Worm (Caenorhabditis elegans) whole organism, L1 larva: Measurements from ENCODE around the gene chst-1.

ENCODE experiments used
- C16A3.4 ChIP-seq: fragments of 150-350 bp; optimal IDR thresholded peaks from 2 replicates; lab custom pipeline; 2014; ENCODE audit warnings: missing biosample characterization, missing genetic modification characterization
- F16B12.6 ChIP-seq: fragments of 150-350 bp; optimal IDR thresholded peaks from 2 replicates; lab custom pipeline; 2014; ENCODE audit warnings: missing biosample characterization, missing genetic modification characterization
- aha-1 ChIP-seq: fragments of 150-350 bp; optimal IDR thresholded peaks from 2 replicates; lab custom pipeline; 2014; ENCODE audit warnings: missing biosample characterization, missing genetic modification characterization
- aly-2 ChIP-seq: fragments of 150-350 bp; optimal IDR thresholded peaks from 2 replicates; lab custom pipeline; 2014; ENCODE audit warnings: missing biosample characterization, missing genetic modification characterization
- ama-1 ChIP-seq: fragments of 150-350 bp; optimal IDR thresholded peaks from 2 replicates; lab custom pipeline; 2014
- blmp-1 ChIP-seq: fragments of 150-350 bp; optimal IDR thresholded peaks from 2 replicates; lab custom pipeline; 2014; ENCODE audit warnings: missing biosample characterization, missing genetic modification characterization
- ceh-8 ChIP-seq: fragments of 200-800 bp; sonication (Bioruptor generic); optimal IDR thresholded peaks from 2 replicates; lab custom pipeline; 2018; ENCODE audit warnings: mild to moderate bottlenecking, missing genetic modification characterization, moderate library complexity, missing compliant biosample characterization
- ces-1 ChIP-seq: fragments of 150-350 bp; optimal IDR thresholded peaks from 2 replicates; lab custom pipeline; 2014; ENCODE audit warnings: missing biosample characterization, missing genetic modification reagents, missing genetic modification characterization
- dpl-1 ChIP-seq, 3 experiments: fragments of 150-350 bp in 2 of 3; sonication (generic microtip) in 1 of 3; optimal IDR thresholded peaks; 2 replicates each; lab custom pipeline; 2014 to 2017; ENCODE audit warnings: missing biosample characterization in 3 of 3, missing genetic modification characterization in 3 of 3, missing genetic modification reagents in 3 of 3
- dsc-1 ChIP-seq: sonication (generic microtip); optimal IDR thresholded peaks from 2 replicates; lab custom pipeline; 2016; ENCODE audit warnings: mild to moderate bottlenecking, missing genetic modification characterization, missing compliant biosample characterization
- efl-1 ChIP-seq, 4 experiments: fragments of 150-350 bp; optimal IDR thresholded peaks in 3 of 4; peaks in 1 of 4; 1 replicate in 1 of 4; 2 replicates in 3 of 4; lab custom pipeline; 2014; ENCODE audit warnings: missing biosample characterization in 2 of 4, missing genetic modification characterization in 2 of 4, missing genetic modification reagents in 2 of 4
- elt-2 ChIP-seq: sonication (generic microtip); optimal IDR thresholded peaks from 2 replicates; lab custom pipeline; 2016; ENCODE audit warnings: missing genetic modification characterization, mild to moderate bottlenecking, inconsistent platforms, missing compliant biosample characterization, missing genetic modification reagents
- elt-3 ChIP-seq, 6 experiments: fragments of 150-350 bp in 1 of 6; sonication (generic microtip); optimal IDR thresholded peaks; 2 replicates each; lab custom pipeline; 2017 to 2018; ENCODE audit warnings: missing biosample characterization in 6 of 6, missing genetic modification characterization in 6 of 6, inconsistent platforms in 1 of 6
- ets-5 ChIP-seq: fragments of 200-800 bp; sonication (Bioruptor generic); IDR thresholded peaks from 2 replicates; pipeline ENCODE4 v1.3.6; 2022; ENCODE audit warnings: missing genetic modification characterization, missing compliant biosample characterization
- fkh-10 ChIP-seq: sonication (generic microtip); optimal IDR thresholded peaks from 2 replicates; lab custom pipeline; 2017; ENCODE audit warnings: missing biosample characterization, missing genetic modification reagents, missing genetic modification characterization
- fkh-8 ChIP-seq: sonication (generic microtip); optimal IDR thresholded peaks from 2 replicates; lab custom pipeline; 2016; ENCODE audit warnings: mild to moderate bottlenecking, missing genetic modification characterization, missing compliant biosample characterization
- fos-1 ChIP-seq: fragments of 150-350 bp; optimal IDR thresholded peaks from 2 replicates; lab custom pipeline; 2014; ENCODE audit warnings: missing biosample characterization, missing genetic modification characterization
- hlh-17 ChIP-seq: fragments of 200-800 bp; sonication (Bioruptor generic); optimal IDR thresholded peaks from 2 replicates; lab custom pipeline; 2018; ENCODE audit warnings: missing genetic modification characterization, mild to moderate bottlenecking, missing compliant biosample characterization, moderate library complexity, borderline replicate concordance
- hlh-4 ChIP-seq: sonication (generic microtip); optimal IDR thresholded peaks from 2 replicates; lab custom pipeline; 2016; ENCODE audit warnings: mild to moderate bottlenecking, missing genetic modification characterization, missing compliant biosample characterization
- irx-1 ChIP-seq: sonication (generic microtip); optimal IDR thresholded peaks from 2 replicates; lab custom pipeline; 2016; ENCODE audit warnings: missing genetic modification characterization, missing compliant biosample characterization
- jun-1 ChIP-seq: fragments of 150-350 bp; optimal IDR thresholded peaks from 2 replicates; lab custom pipeline; 2014; ENCODE audit warnings: missing biosample characterization, missing genetic modification reagents, missing genetic modification characterization
- lin-13 ChIP-seq: fragments of 150-350 bp; optimal IDR thresholded peaks from 2 replicates; lab custom pipeline; 2014; ENCODE audit warnings: missing biosample characterization, missing genetic modification reagents, missing genetic modification characterization
- lin-35 ChIP-seq, 2 experiments: fragments of 150-350 bp; optimal IDR thresholded peaks; 2 replicates each; lab custom pipeline; 2014; ENCODE audit warnings: missing biosample characterization in 2 of 2, missing genetic modification characterization in 2 of 2, missing genetic modification reagents in 2 of 2
- lin-39 ChIP-seq: fragments of 150-350 bp; optimal IDR thresholded peaks from 2 replicates; lab custom pipeline; 2014; ENCODE audit warnings: missing biosample characterization, missing genetic modification reagents, missing genetic modification characterization
- lir-3 ChIP-seq: sonication (generic microtip); optimal IDR thresholded peaks from 2 replicates; lab custom pipeline; 2016; ENCODE audit warnings: mild to moderate bottlenecking, missing genetic modification characterization, moderate library complexity, missing compliant biosample characterization; ENCODE audit not compliant: poor library complexity
- mdl-1 ChIP-seq, 2 experiments: fragments of 150-350 bp; optimal IDR thresholded peaks; 2 replicates each; lab custom pipeline; 2014 to 2017; ENCODE audit warnings: missing biosample characterization in 2 of 2, missing genetic modification characterization in 2 of 2, inconsistent platforms in 1 of 2
- mef-2 ChIP-seq: fragments of 150-350 bp; optimal IDR thresholded peaks from 2 replicates; lab custom pipeline; 2014; ENCODE audit warnings: missing biosample characterization, missing genetic modification characterization
- mep-1 ChIP-seq: fragments of 150-350 bp; optimal IDR thresholded peaks from 2 replicates; lab custom pipeline; 2014; ENCODE audit warnings: missing biosample characterization, missing genetic modification characterization
- nhr-19 ChIP-seq: fragments of 200-800 bp; sonication (Bioruptor generic); conservative IDR thresholded peaks from 2 replicates; pipeline ENCODE4 v1.3.6; 2022; ENCODE audit warnings: missing genetic modification characterization, missing compliant biosample characterization
- nhr-20 ChIP-seq: sonication (generic microtip); optimal IDR thresholded peaks from 2 replicates; lab custom pipeline; 2016; ENCODE audit warnings: mild to moderate bottlenecking, missing genetic modification characterization, missing compliant biosample characterization
- nhr-47 ChIP-seq: sonication (generic microtip); optimal IDR thresholded peaks from 2 replicates; lab custom pipeline; 2016; ENCODE audit warnings: mild to moderate bottlenecking, missing genetic modification characterization, moderate library complexity, missing compliant biosample characterization
- nhr-76 ChIP-seq: sonication (generic microtip); optimal IDR thresholded peaks from 2 replicates; lab custom pipeline; 2017; ENCODE audit warnings: missing biosample characterization, missing genetic modification characterization
- nhr-77 ChIP-seq: fragments of 150-350 bp; optimal IDR thresholded peaks from 2 replicates; lab custom pipeline; 2014; ENCODE audit warnings: missing biosample characterization, missing genetic modification characterization
- nhr-84 ChIP-seq: sonication (generic microtip); optimal IDR thresholded peaks from 2 replicates; lab custom pipeline; 2017; ENCODE audit warnings: missing biosample characterization, missing genetic modification characterization
- nhr-85 ChIP-seq: sonication (generic microtip); peaks from one replicate; lab custom pipeline; 2016; ENCODE audit warnings: missing genetic modification characterization, inconsistent platforms, missing compliant biosample characterization
- nhr-90 ChIP-seq: sonication (generic microtip); optimal IDR thresholded peaks from 2 replicates; lab custom pipeline; 2016; ENCODE audit warnings: mild to moderate bottlenecking, missing genetic modification characterization, missing compliant biosample characterization; ENCODE audit not compliant: poor library complexity
- pax-3 ChIP-seq: fragments of 200-800 bp; sonication (Bioruptor generic); optimal IDR thresholded peaks from 2 replicates; lab custom pipeline; 2018; ENCODE audit warnings: mild to moderate bottlenecking, missing genetic modification characterization, moderate library complexity, missing compliant biosample characterization
- rnt-1 ChIP-seq: sonication (generic microtip); optimal IDR thresholded peaks from 2 replicates; lab custom pipeline; 2016; ENCODE audit warnings: mild to moderate bottlenecking, missing genetic modification characterization, moderate library complexity, missing compliant biosample characterization
- skn-1 ChIP-seq: fragments of 150-350 bp; optimal IDR thresholded peaks from 2 replicates; lab custom pipeline; 2014; ENCODE audit warnings: missing biosample characterization, missing genetic modification characterization
- snpc-4 ChIP-seq: fragments of 150-350 bp; optimal IDR thresholded peaks from 2 replicates; lab custom pipeline; 2014; ENCODE audit warnings: missing biosample characterization, missing genetic modification characterization
- snu-23 ChIP-seq: sonication (generic microtip); optimal IDR thresholded peaks from 2 replicates; lab custom pipeline; 2016; ENCODE audit warnings: missing genetic modification characterization, missing compliant biosample characterization
- sptf-1 ChIP-seq: fragments of 150-350 bp; optimal IDR thresholded peaks from 2 replicates; lab custom pipeline; 2014; ENCODE audit warnings: missing biosample characterization, missing genetic modification characterization
- sup-37 ChIP-seq: fragments of 200-800 bp; sonication (Bioruptor generic); optimal IDR thresholded peaks from 2 replicates; lab custom pipeline; 2018; ENCODE audit warnings: mild to moderate bottlenecking, missing genetic modification characterization, missing compliant biosample characterization
- tbx-2 ChIP-seq: sonication (generic microtip); optimal IDR thresholded peaks from 2 replicates; lab custom pipeline; 2016; ENCODE audit warnings: missing genetic modification characterization, missing compliant biosample characterization
- unc-30 ChIP-seq: sonication (generic microtip); optimal IDR thresholded peaks from 2 replicates; lab custom pipeline; 2017; ENCODE audit warnings: missing biosample characterization, missing genetic modification characterization
- unc-86 ChIP-seq: sonication (generic microtip); optimal IDR thresholded peaks from 2 replicates; lab custom pipeline; 2016; ENCODE audit warnings: missing genetic modification characterization, missing compliant biosample characterization
- unc-98 ChIP-seq: fragments of 200-800 bp; sonication (Bioruptor generic); IDR thresholded peaks from 2 replicates; pipeline ENCODE4 v1.3.6; 2022; ENCODE audit warnings: missing genetic modification characterization, missing compliant biosample characterization
- vab-15 ChIP-seq: sonication (generic microtip); optimal IDR thresholded peaks from 2 replicates; lab custom pipeline; 2017; ENCODE audit warnings: missing genotype, mild to moderate bottlenecking, missing genetic modification characterization, missing compliant biosample characterization
- xbp-1 ChIP-seq: sonication (generic microtip); optimal IDR thresholded peaks from 2 replicates; lab custom pipeline; 2016; ENCODE audit warnings: missing genetic modification characterization, missing compliant biosample characterization
- ztf-11 ChIP-seq, 2 experiments: sonication (generic microtip); optimal IDR thresholded peaks; 2 replicates each; lab custom pipeline; 2016 to 2017; ENCODE audit warnings: missing genetic modification characterization in 2 of 2, missing biosample characterization in 1 of 2, missing compliant biosample characterization in 1 of 2

chst-1 gene

DNA sequence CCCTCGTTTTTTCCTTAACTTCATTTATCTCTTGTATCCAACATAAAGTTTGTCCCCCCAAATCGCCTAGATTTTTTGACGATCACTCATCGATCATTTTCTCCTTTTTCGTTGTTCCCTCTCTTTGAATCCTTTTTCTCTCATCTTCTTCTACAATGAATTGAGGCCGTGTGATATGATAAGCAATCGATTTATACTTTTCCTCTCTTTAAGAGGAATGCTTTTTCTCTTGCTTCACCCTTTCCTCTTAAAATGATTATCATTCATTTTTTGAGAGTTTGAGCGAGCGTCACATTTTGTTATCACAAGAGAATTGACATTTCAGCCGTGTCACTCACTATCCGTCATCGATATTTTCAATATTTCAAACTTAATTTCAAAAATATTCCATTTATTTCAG lies 28.7 kb downstream of the chst-1 start, which contains the start of gene K02C4.5 (continued):
- TF ChIP-seq elt-2 (peak; percentile 58), unc-98 (no peak), nhr-20 (tag; lab: Kevin White, UChicago) (peak; percentile 7), nhr-90 (tag; lab: Kevin White, UChicago) (no peak), ceh-8 (GFP tag; lab: Kevin White, UChicago) (no peak), mef-2 (tag; lab: Kevin White, UChicago) (no peak)

ce11 chrII:8075324-8075810 lies 31.4 kb downstream of the chst-1 start, which contains the start of gene K02C4.2:
TSS of gene K02C4.2 (plus strand) at chrII:8075760.
- peak in 3 of 6 experiments; percentile 28 to 77 (median 42) for TF ChIP-seq elt-3 (tag; optimal IDR thresholded peaks at IDR 0.05; lab: Kevin White, UChicago)
- peak; percentile 83 for TF ChIP-seq nhr-20 (tag; lab: Kevin White, UChicago)
- no peak for TF ChIP-seq unc-98
- peak; percentile 75 for TF ChIP-seq nhr-77 (tag; lab: Kevin White, UChicago)
- peak; percentile 52 for TF ChIP-seq dsc-1 (tag; lab: Kevin White, UChicago)
- TF ChIP-seq xbp-1 (tag; lab: Kevin White, UChicago) = peak; percentile 56
- TF ChIP-seq ces-1 (GFP tag; lab: Kevin White, UChicago) = no peak
- TF ChIP-seq ztf-11 (tag; optimal IDR thresholded peaks at IDR 0.05; lab: Kevin White, UChicago) = peak in 1 of 2 experiments; percentile 7
- peak in 1 of 2 experiments; percentile 88 for TF ChIP-seq mdl-1 (tag; optimal IDR thresholded peaks at IDR 0.05; lab: Kevin White, UChicago)
- TF ChIP-seq nhr-19 (GFP tag; lab: Robert Waterston, UW) = peak; percentile 71
- peak; percentile 81 for TF ChIP-seq rnt-1 (tag; lab: Kevin White, UChicago)
- peak; percentile 41 for TF ChIP-seq lir-3 (tag; lab: Kevin White, UChicago)
- peak; percentile 29 for TF ChIP-seq F16B12.6
- no peak for TF ChIP-seq pax-3
- TF ChIP-seq nhr-76 (tag; lab: Kevin White, UChicago) = peak; percentile 71
- peak; percentile 66 to 88 for TF ChIP-seq lin-35 (GFP tag; optimal IDR thresholded peaks at IDR 0.05; lab: Kevin White, UChicago)
- TF ChIP-seq mep-1 (tag; lab: Kevin White, UChicago) = peak; percentile 87
- TF ChIP-seq ama-1 (lab: Kevin White, UChicago) = no peak
- peak; percentile 48 for TF ChIP-seq irx-1 (tag; lab: Kevin White, UChicago)
- no peak for TF ChIP-seq fkh-10 (GFP tag; lab: Kevin White, UChicago)
- peak; percentile 68 for TF ChIP-seq tbx-2 (tag; lab: Kevin White, UChicago)
- TF ChIP-seq skn-1 (tag; lab: Kevin White, UChicago) = peak; percentile 78
- TF ChIP-seq unc-86 (tag; lab: Kevin White, UChicago) = no peak
- TF ChIP-seq fkh-8 = peak; percentile 47
- peak; percentile 28 to 62 (median 60) for TF ChIP-seq dpl-1 (GFP tag; optimal IDR thresholded peaks at IDR 0.05; lab: Kevin White, UChicago)
- TF ChIP-seq lin-13 = peak; percentile 69
- TF ChIP-seq aly-2 (tag; lab: Kevin White, UChicago) = peak; percentile 64
- TF ChIP-seq elt-2 = peak; percentile 59
- TF ChIP-seq nhr-84 (tag; lab: Kevin White, UChicago) = no peak
- TF ChIP-seq jun-1 (tag; lab: Kevin White, UChicago) = peak; percentile 60
- TF ChIP-seq unc-30 (tag; lab: Kevin White, UChicago) = no peak
- TF ChIP-seq snpc-4 (tag; lab: Kevin White, UChicago) = peak; percentile 52
- peak; percentile 41 for TF ChIP-seq fos-1 (tag; lab: Kevin White, UChicago)
- TF ChIP-seq ets-5 = no peak
- peak; percentile 66 for TF ChIP-seq efl-1 (optimal IDR thresholded peaks at IDR 0.05; lab: Kevin White, UChicago)
- TF ChIP-seq efl-1 (GFP tag; optimal IDR thresholded peaks at IDR 0.05 in 1 of 2; lab: Kevin White, UChicago) = peak; percentile 55 to 97
- peak; percentile 18 for TF ChIP-seq lin-39 (tag; lab: Kevin White, UChicago)
- no peak for TF ChIP-seq hlh-17 (GFP tag; lab: Kevin White, UChicago)
- TF ChIP-seq hlh-4 (tag; lab: Kevin White, UChicago) = no peak
- peak; percentile 73 for TF ChIP-seq sup-37 (GFP tag; lab: Kevin White, UChicago)
- peak; percentile 86 for TF ChIP-seq snu-23 (GFP tag; lab: Kevin White, UChicago)
- no peak for TF ChIP-seq aha-1
- TF ChIP-seq sptf-1 (tag; lab: Kevin White, UChicago) = no peak
- TF ChIP-seq vab-15 = peak; percentile 83
- peak; percentile 84 for TF ChIP-seq nhr-85 (tag; lab: Kevin White, UChicago)
- TF ChIP-seq blmp-1 (tag; lab: Kevin White, UChicago) = no peak
- peak; percentile 88 for TF ChIP-seq C16A3.4 (tag; lab: Kevin White, UChicago)
- peak; percentile 75 for TF ChIP-seq nhr-47 (tag; lab: Kevin White, UChicago)
